Fruit fly (Drosophila melanogaster) whole organism, embryonic: Measurements from ENCODE around the gene Arl5.

Experiments used
- Asciz ChIP-seq: fragments of 200-800 bp; sonication (Bioruptor generic); optimal IDR thresholded peaks from 2 replicates; lab custom pipeline; 2017; ENCODE audit warnings: missing biosample characterization, mild to moderate bottlenecking, missing genetic modification characterization, missing genetic modification reagents
- BtbVII ChIP-seq: fragments of 200-800 bp; sonication (Bioruptor generic); optimal IDR thresholded peaks from 3 replicates; lab custom pipeline; 2017; ENCODE audit warnings: missing biosample characterization, mild to moderate bottlenecking, missing genetic modification characterization
- CG14710 ChIP-seq: fragments of 200-800 bp; sonication (Bioruptor generic); optimal IDR thresholded peaks from 3 replicates; lab custom pipeline; 2019; ENCODE audit warnings: missing biosample characterization, mild to moderate bottlenecking, missing genetic modification characterization, moderate library complexity
- CG1602 ChIP-seq: fragments of 200-800 bp; sonication (Bioruptor generic); optimal IDR thresholded peaks from 3 replicates; lab custom pipeline; 2016; ENCODE audit warnings: missing biosample characterization, missing genetic modification characterization
- CG17328 ChIP-seq: fragments of 200-800 bp; sonication (Bioruptor generic); IDR thresholded peaks from 2 replicates; pipeline ENCODE4 v1.3.6; 2022; ENCODE audit warnings: missing biosample characterization, missing genetic modification characterization
- CG2116 ChIP-seq: fragments of 200-800 bp; sonication (Bioruptor generic); optimal IDR thresholded peaks from 3 replicates; lab custom pipeline; 2018; ENCODE audit warnings: missing biosample characterization, mild to moderate bottlenecking, missing genetic modification characterization
- CG2202 ChIP-seq: fragments of 200-800 bp; sonication (Bioruptor generic); optimal IDR thresholded peaks from 2 replicates; lab custom pipeline; 2018; ENCODE audit warnings: missing biosample characterization, mild to moderate bottlenecking, missing genetic modification characterization
- CG31388 ChIP-seq: fragments of 200-800 bp; sonication (Bioruptor generic); optimal IDR thresholded peaks from 2 replicates; lab custom pipeline; 2016; ENCODE audit warnings: missing biosample characterization, missing genetic modification characterization
- CG34376 ChIP-seq: fragments of 200-800 bp; sonication (Bioruptor generic); optimal IDR thresholded peaks from 2 replicates; lab custom pipeline; 2018; ENCODE audit warnings: missing biosample characterization, mild to moderate bottlenecking, missing genetic modification characterization
- CG4404 ChIP-seq: fragments of 200-800 bp; sonication (Bioruptor generic); IDR thresholded peaks from 2 replicates; pipeline ENCODE4 v1.3.6; 2022; ENCODE audit warnings: missing biosample characterization, missing genetic modification characterization
- CG7271 ChIP-seq: fragments of 200-800 bp; sonication (Bioruptor generic); optimal IDR thresholded peaks from 2 replicates; lab custom pipeline; 2018; ENCODE audit warnings: missing biosample characterization, mild to moderate bottlenecking, missing genetic modification characterization, moderate library complexity
- CG7745 ChIP-seq: fragments of 200-800 bp; sonication (Bioruptor generic); optimal IDR thresholded peaks from 2 replicates; lab custom pipeline; 2018; ENCODE audit warnings: missing biosample characterization, mild to moderate bottlenecking, missing genetic modification characterization, moderate library complexity
- CG8281 ChIP-seq: fragments of 200-800 bp; sonication (Bioruptor generic); optimal IDR thresholded peaks from 2 replicates; lab custom pipeline; 2018; ENCODE audit warnings: missing biosample characterization, mild to moderate bottlenecking, missing genetic modification characterization, moderate library complexity
- CG9609 ChIP-seq: fragments of 200-800 bp; sonication (Bioruptor generic); optimal IDR thresholded peaks from 3 replicates; lab custom pipeline; 2016; ENCODE audit warnings: missing biosample characterization, missing genetic modification characterization
- CG9932 ChIP-seq: fragments of 200-800 bp; sonication (Bioruptor generic); IDR thresholded peaks from 2 replicates; pipeline ENCODE4 v1.3.6; 2022; ENCODE audit warnings: missing biosample characterization, missing genetic modification characterization
- CrebB ChIP-seq: fragments of 200-800 bp; sonication (Bioruptor generic); optimal IDR thresholded peaks from 3 replicates; lab custom pipeline; 2018; ENCODE audit warnings: missing biosample characterization, mild to moderate bottlenecking, missing genetic modification characterization
- Dbx ChIP-seq: fragments of 200-800 bp; sonication (Bioruptor generic); IDR thresholded peaks from 3 replicates; pipeline ENCODE4 v1.3.6; 2022; ENCODE audit warnings: missing biosample characterization, missing genetic modification characterization
- Drgx ChIP-seq: fragments of 200-800 bp; sonication (Bioruptor generic); IDR thresholded peaks from 2 replicates; pipeline ENCODE4 v1.3.6; 2022; ENCODE audit warnings: missing biosample characterization, missing genetic modification characterization
- Eip74EF ChIP-seq, 2 experiments: fragments of 200-800 bp in 1 of 2; fragments of >200 bp in 1 of 2; sonication (Bioruptor generic) in 1 of 2; optimal IDR thresholded peaks; 2 replicates each; lab custom pipeline; 2017 to 2019; ENCODE audit warnings: missing biosample characterization in 2 of 2, missing genetic modification characterization in 2 of 2, mild to moderate bottlenecking in 1 of 2, moderate library complexity in 1 of 2
- Oaz ChIP-seq: fragments of 200-800 bp; sonication (Bioruptor generic); IDR thresholded peaks from 2 replicates; pipeline ENCODE4 v1.3.6; 2022; ENCODE audit warnings: missing biosample characterization, missing genetic modification characterization
- Six4 ChIP-seq: fragments of 200-800 bp; sonication (Bioruptor generic); optimal IDR thresholded peaks from 2 replicates; lab custom pipeline; 2016; ENCODE audit warnings: missing biosample characterization, missing genetic modification characterization
- Ssrp ChIP-seq: fragments of 200-800 bp; sonication (Bioruptor generic); optimal IDR thresholded peaks from 2 replicates; lab custom pipeline; 2018; ENCODE audit warnings: missing biosample characterization, mild to moderate bottlenecking, missing genetic modification characterization, moderate library complexity
- Tbp ChIP-seq: fragments of >200 bp; optimal IDR thresholded peaks from 2 replicates; lab custom pipeline; 2018; ENCODE audit warnings: missing biosample characterization, missing genetic modification characterization
- Trl ChIP-seq, 3 experiments: fragments of >200 bp in 2 of 3; fragments of 200-800 bp in 1 of 3; sonication (Bioruptor generic) in 1 of 3; optimal IDR thresholded peaks; 2 replicates in 1 of 3; 3 replicates in 2 of 3; lab custom pipeline; 2016 to 2017; ENCODE audit warnings: missing biosample characterization in 1 of 3, missing genetic modification characterization in 1 of 3
- Xrp1 ChIP-seq: fragments of 200-800 bp; sonication (Bioruptor generic); IDR thresholded peaks from 2 replicates; pipeline ENCODE4 v1.3.6; 2022; ENCODE audit warnings: missing biosample characterization, missing genetic modification characterization
- ase ChIP-seq: fragments of 200-800 bp; sonication (Bioruptor generic); IDR thresholded peaks from 3 replicates; pipeline ENCODE4 v1.3.6; 2022; ENCODE audit warnings: missing biosample characterization, missing genetic modification characterization
- ato ChIP-seq: fragments of 200-800 bp; sonication (Bioruptor generic); IDR thresholded peaks from 2 replicates; pipeline ENCODE4 v1.3.6; 2022; ENCODE audit warnings: missing biosample characterization, missing genetic modification characterization; ENCODE audit not compliant: partially characterized antibody
- caup ChIP-seq: fragments of 200-800 bp; sonication (Bioruptor generic); optimal IDR thresholded peaks from 3 replicates; lab custom pipeline; 2017; ENCODE audit warnings: missing biosample characterization, mild to moderate bottlenecking, missing genetic modification characterization, moderate library complexity; ENCODE audit not compliant: severe bottlenecking
- cg ChIP-seq: fragments of 200-800 bp; sonication (Bioruptor generic); optimal IDR thresholded peaks from 3 replicates; lab custom pipeline; 2019; ENCODE audit warnings: missing biosample characterization, mild to moderate bottlenecking, missing genetic modification characterization, moderate library complexity
- chm ChIP-seq: fragments of 200-800 bp; sonication (Bioruptor generic); IDR thresholded peaks from 2 replicates; pipeline ENCODE4 v1.3.6; 2022; ENCODE audit warnings: missing biosample characterization, missing genetic modification characterization
- crp ChIP-seq, 2 experiments: fragments of 200-800 bp; sonication (Bioruptor generic); optimal IDR thresholded peaks; 2 replicates in 1 of 2; 3 replicates in 1 of 2; lab custom pipeline; 2017; ENCODE audit warnings: missing biosample characterization in 2 of 2, missing genetic modification characterization in 2 of 2, mild to moderate bottlenecking in 1 of 2, moderate library complexity in 1 of 2
- emc ChIP-seq: fragments of 200-800 bp; sonication (Bioruptor generic); optimal IDR thresholded peaks from 2 replicates; lab custom pipeline; 2016; ENCODE audit warnings: missing biosample characterization, missing genetic modification characterization
- en ChIP-seq: fragments of 200-800 bp; sonication (Bioruptor generic); optimal IDR thresholded peaks from 2 replicates; lab custom pipeline; 2016; ENCODE audit warnings: missing biosample characterization, missing genetic modification characterization
- fd64A ChIP-seq: fragments of 200-800 bp; sonication (Bioruptor generic); optimal IDR thresholded peaks from 3 replicates; lab custom pipeline; 2018; ENCODE audit warnings: missing biosample characterization, mild to moderate bottlenecking, missing genetic modification characterization
- grau ChIP-seq: fragments of 200-800 bp; optimal IDR thresholded peaks from 3 replicates; lab custom pipeline; 2019; ENCODE audit warnings: missing biosample characterization, mild to moderate bottlenecking, missing genetic modification characterization, moderate library complexity
- grn ChIP-seq: fragments of 200-800 bp; sonication (Bioruptor generic); optimal IDR thresholded peaks from 3 replicates; lab custom pipeline; 2017; ENCODE audit warnings: missing biosample characterization, missing genetic modification characterization
- gro ChIP-seq: fragments of 200-800 bp; sonication (Bioruptor generic); optimal IDR thresholded peaks from 2 replicates; lab custom pipeline; 2016; ENCODE audit warnings: missing biosample characterization, missing genetic modification characterization
- her ChIP-seq: fragments of 200-800 bp; sonication (Bioruptor generic); optimal IDR thresholded peaks from 2 replicates; lab custom pipeline; 2016; ENCODE audit warnings: missing biosample characterization, missing genetic modification characterization
- klu ChIP-seq: fragments of 200-800 bp; sonication (Bioruptor generic); IDR thresholded peaks from 2 replicates; pipeline ENCODE4 v1.3.6; 2022; ENCODE audit warnings: missing biosample characterization, missing genetic modification characterization
- lmd ChIP-seq: fragments of 200-800 bp; sonication (Bioruptor generic); IDR thresholded peaks from 2 replicates; pipeline ENCODE4 v1.3.6; 2022; ENCODE audit warnings: missing biosample characterization, missing genetic modification characterization
- org-1 ChIP-seq: fragments of 200-800 bp; sonication (Bioruptor generic); optimal IDR thresholded peaks from 2 replicates; lab custom pipeline; 2017; ENCODE audit warnings: missing biosample characterization, missing genetic modification characterization
- row ChIP-seq: fragments of 200-800 bp; sonication (Bioruptor generic); IDR thresholded peaks from 3 replicates; pipeline ENCODE4 v1.3.6; 2022; ENCODE audit warnings: missing biosample characterization, missing genetic modification characterization
- shn ChIP-seq: fragments of 200-800 bp; sonication (Bioruptor generic); optimal IDR thresholded peaks from 3 replicates; lab custom pipeline; 2016; ENCODE audit warnings: missing biosample characterization, missing genetic modification characterization
- sna ChIP-seq: fragments of 200-800 bp; sonication (Bioruptor generic); IDR thresholded peaks from 2 replicates; pipeline ENCODE4 v1.3.6; 2022; ENCODE audit warnings: missing biosample characterization, missing genetic modification characterization; ENCODE audit not compliant: partially characterized antibody
- sr ChIP-seq: fragments of 200-800 bp; sonication (Bioruptor generic); IDR thresholded peaks from 3 replicates; pipeline ENCODE4 v1.3.6; 2022; ENCODE audit warnings: missing biosample characterization, missing genetic modification characterization
- tll ChIP-seq, 2 experiments: fragments of 200-800 bp in 1 of 2; fragments of >200 bp in 1 of 2; sonication (Bioruptor generic) in 1 of 2; optimal IDR thresholded peaks; 2 replicates each; lab custom pipeline; 2017 to 2019; ENCODE audit warnings: missing biosample characterization in 2 of 2, missing genetic modification characterization in 2 of 2, mild to moderate bottlenecking in 1 of 2, moderate library complexity in 1 of 2
- tx ChIP-seq: fragments of 200-800 bp; sonication (Bioruptor generic); optimal IDR thresholded peaks from 2 replicates; lab custom pipeline; 2016; ENCODE audit warnings: missing biosample characterization, missing genetic modification characterization
- yki ChIP-seq: fragments of >200 bp; optimal IDR thresholded peaks from 3 replicates; lab custom pipeline; 2018

The Arl5 gene

dm6 chr3L:8299224-8300130, at the start of gene Arl5, which contains the start of gene CG13671 (continued):
- TF ChIP-seq Trl (optimal IDR thresholded peaks at IDR 0.05; lab: Kevin White, UChicago) (no peak), Trl (GFP tag; optimal IDR thresholded peaks at IDR 0.05; lab: Kevin White, UChicago) (peak; percentile 59), CG17328 (peak; percentile 83), CG2202 (tag; lab: Kevin White, UChicago) (peak; percentile 68), Eip74EF (GFP tag; optimal IDR thresholded peaks at IDR 0.05; lab: Kevin White, UChicago) (peak in 1 of 2 experiments; percentile 0), chm (GFP tag; lab: Robert Waterston, UW) (peak; percentile 64), grn (GFP tag; lab: Kevin White, UChicago) (peak; percentile 40), CG31388 (GFP tag; lab: Kevin White, UChicago) (peak; percentile 70), CG7745 (tag; lab: Kevin White, UChicago) (peak; percentile 99), CG14710 (tag; lab: Kevin White, UChicago) (peak; percentile 91), CG9609 (peak; percentile 67), CG1602 (GFP tag; lab: Kevin White, UChicago) (peak; percentile 85), tll (GFP tag; optimal IDR thresholded peaks at IDR 0.05; lab: Kevin White, UChicago) (peak in 1 of 2 experiments; percentile 35), cg (GFP tag; lab: Kevin White, UChicago) (peak; percentile 91), emc (GFP tag; lab: Kevin White, UChicago) (no peak), CG2116 (peak; percentile 86), gro (peak; percentile 27), sr (peak; percentile 83; the same call in 2 of the 3 replicates), ato (peak; percentile 64), shn (peak; percentile 50), en (GFP tag; lab: Kevin White, UChicago) (no peak), Dbx (GFP tag; lab: Robert Waterston, UW) (peak; percentile 85), CG34376 (peak; percentile 75), Tbp (GFP tag; lab: Kevin White, UChicago) (no peak), klu (peak; percentile 54; the same call in 1 of the 2 replicates), crp (GFP tag; optimal IDR thresholded peaks at IDR 0.05; lab: Kevin White, UChicago) (peak in 1 of 2 experiments; percentile 89), Oaz (GFP tag; lab: Robert Waterston, UW) (0 out of 2 replicates have a peak, but pooled peaks have one; percentile 30), caup (peak; percentile 74), Drgx (peak; percentile 70), CrebB (peak; percentile 7), row (GFP tag; lab: Robert Waterston, UW) (peak; percentile 68), CG7271 (tag; lab: Kevin White, UChicago) (peak; percentile 84), Xrp1 (GFP tag; lab: Robert Waterston, UW) (peak; percentile 89), ase (peak; percentile 75), CG9932 (GFP tag; lab: Robert Waterston, UW) (peak; percentile 88), CG8281 (tag; lab: Kevin White, UChicago) (no peak), her (GFP tag; lab: Kevin White, UChicago) (peak; percentile 35), Asciz (peak; percentile 61), Ssrp (tag; lab: Kevin White, UChicago) (peak; percentile 73), BtbVII (GFP tag; lab: Kevin White, UChicago) (no peak), Six4 (GFP tag; lab: Kevin White, UChicago) (peak; percentile 66), sna (GFP tag; lab: Robert Waterston, UW) (peak; percentile 72; the same call in 1 of the 2 replicates), fd64A (no peak), org-1 (GFP tag; lab: Kevin White, UChicago) (peak; percentile 28), yki (lab: Kevin White, UChicago) (no peak), grau (tag; lab: Kevin White, UChicago) (peak; percentile 65), tx (GFP tag; lab: Kevin White, UChicago) (peak; percentile 62), CG4404 (GFP tag; lab: Robert Waterston, UW) (peak; percentile 74), lmd (peak; percentile 63)
